Worm (Caenorhabditis elegans) whole organism, mixed stage, embryonic: ENCODE results near the gene C16D9.8.

Source experiments
- blmp-1 ChIP-seq: fragments of 150-350 bp; optimal IDR thresholded peaks from 2 replicates; lab custom pipeline; 2014; ENCODE audit warnings: missing biosample characterization, missing genetic modification characterization
- flh-1 ChIP-seq: fragments of 200-800 bp; sonication (Bioruptor generic); optimal IDR thresholded peaks from 2 replicates; lab custom pipeline; 2018; ENCODE audit warnings: mild to moderate bottlenecking, missing genetic modification characterization, moderate library complexity, missing compliant biosample characterization
- lsy-2 ChIP-seq: fragments of 150-350 bp; optimal IDR thresholded peaks from 2 replicates; lab custom pipeline; 2014; ENCODE audit warnings: missing biosample characterization, missing genetic modification characterization
- mep-1 ChIP-seq: fragments of 150-350 bp; optimal IDR thresholded peaks from 2 replicates; lab custom pipeline; 2017; ENCODE audit warnings: missing biosample characterization, missing genetic modification reagents, missing genetic modification characterization, inconsistent platforms
- nhr-237 ChIP-seq: fragments of 150-350 bp; optimal IDR thresholded peaks from 2 replicates; lab custom pipeline; 2014; ENCODE audit warnings: missing biosample characterization, missing genetic modification characterization
- snpc-4 ChIP-seq: fragments of 150-350 bp; optimal IDR thresholded peaks from 2 replicates; lab custom pipeline; 2014; ENCODE audit warnings: missing biosample characterization, missing genetic modification characterization
- tbx-8 ChIP-seq: fragments of 200-800 bp; sonication (Bioruptor generic); optimal IDR thresholded peaks from 2 replicates; lab custom pipeline; 2018; ENCODE audit warnings: mild to moderate bottlenecking, missing genetic modification characterization, moderate library complexity, missing compliant biosample characterization
- unc-62 ChIP-seq: fragments of 150-350 bp; optimal IDR thresholded peaks from 2 replicates; lab custom pipeline; 2014; ENCODE audit warnings: missing biosample characterization, missing genetic modification reagents, missing genetic modification characterization
- ztf-11 ChIP-seq: fragments of 150-350 bp; optimal IDR thresholded peaks from 2 replicates; lab custom pipeline; 2014; ENCODE audit warnings: missing biosample characterization, missing genetic modification characterization

DNA sequence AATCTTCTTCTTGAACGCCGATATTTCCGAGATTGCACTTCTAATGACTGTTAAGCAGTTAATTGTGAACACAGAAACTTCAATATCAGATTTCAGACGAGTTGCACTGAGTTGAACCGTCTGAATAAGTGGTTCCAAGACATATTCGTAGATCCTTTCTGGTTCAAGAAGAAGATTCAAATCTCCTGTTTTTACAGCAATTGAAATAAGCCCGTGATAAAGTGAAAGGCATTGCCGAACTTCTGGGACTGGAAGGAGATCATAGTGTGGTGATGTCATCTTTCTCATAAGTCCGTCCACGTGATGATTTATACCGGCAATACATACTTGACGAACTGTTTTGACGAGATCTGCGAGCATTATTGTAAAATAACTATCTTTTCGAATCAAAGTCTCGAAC lies 43.8 kb downstream of the C16D9.8 start:
- TF ChIP-seq snpc-4 (tag; lab: Kevin White, UChicago) (no peak), nhr-237 (no peak), tbx-8 (GFP tag; lab: Kevin White, UChicago) (no peak), unc-62 (GFP tag; lab: Kevin White, UChicago) (no peak), mep-1 (tag; lab: Kevin White, UChicago) (no peak), ztf-11 (no peak), flh-1 (GFP tag; lab: Kevin White, UChicago) (no peak), blmp-1 (no peak), lsy-2 (tag; lab: Kevin White, UChicago) (no peak)
